Fruit fly (Drosophila melanogaster): ENCODE data around the gene CG33158.
A peak's percentile ranks its signal among the peaks of the same experiment; 100 is the strongest.

- TF ChIP-seq CG8632 (GFP tag; optimal IDR thresholded peaks at IDR 0.05): peak; percentile 41
- peak; percentile 84 for TF ChIP-seq Lpt (GFP tag; optimal IDR thresholded peaks at IDR 0.05)
- peak; percentile 16 for TF ChIP-seq topi (GFP tag; optimal IDR thresholded peaks at IDR 0.05)
- TF ChIP-seq Blimp-1 (GFP tag; optimal IDR thresholded peaks at IDR 0.05): no peak
These were observed 62.8 kb downstream of the CG33158 start for dm6 chr3L:16482167-16482566.
